Fruit fly (Drosophila melanogaster) whole organism, embryonic: ENCODE measurements around the gene Dlc90F.

Experiments used
- ATbp ChIP-seq: fragments of 200-800 bp; sonication (Bioruptor generic); optimal IDR thresholded peaks from 2 replicates; lab custom pipeline; 2017; ENCODE audit warnings: missing biosample characterization, mild to moderate bottlenecking, missing genetic modification characterization, missing genetic modification reagents
- B-H2 ChIP-seq: fragments of 200-800 bp; sonication (Bioruptor generic); optimal IDR thresholded peaks from 2 replicates; lab custom pipeline; 2018; ENCODE audit warnings: missing biosample characterization, mild to moderate bottlenecking, missing genetic modification characterization
- CG11093 ChIP-seq: fragments of 200-800 bp; sonication (Bioruptor generic); IDR thresholded peaks from 3 replicates; pipeline ENCODE4 v1.3.6; 2022; ENCODE audit warnings: missing biosample characterization, missing genetic modification characterization
- CG13624 ChIP-seq: fragments of 200-800 bp; sonication (Bioruptor generic); optimal IDR thresholded peaks from 2 replicates; lab custom pipeline; 2016; ENCODE audit warnings: missing biosample characterization, missing genetic modification characterization
- CG15011 ChIP-seq: fragments of 200-800 bp; sonication (Bioruptor generic); optimal IDR thresholded peaks from 3 replicates; lab custom pipeline; 2018; ENCODE audit warnings: missing biosample characterization, mild to moderate bottlenecking, missing genetic modification characterization
- CG15601 ChIP-seq: fragments of 200-800 bp; sonication (Bioruptor generic); optimal IDR thresholded peaks from 3 replicates; lab custom pipeline; 2019; ENCODE audit warnings: missing biosample characterization, mild to moderate bottlenecking, missing genetic modification characterization, moderate library complexity
- CG2120 ChIP-seq: fragments of 200-800 bp; sonication (Bioruptor generic); optimal IDR thresholded peaks from 3 replicates; lab custom pipeline; 2016; ENCODE audit warnings: missing biosample characterization, missing genetic modification characterization
- CG2202 ChIP-seq: fragments of 200-800 bp; sonication (Bioruptor generic); optimal IDR thresholded peaks from 2 replicates; lab custom pipeline; 2018; ENCODE audit warnings: missing biosample characterization, mild to moderate bottlenecking, missing genetic modification characterization
- CG2678 ChIP-seq: fragments of 200-800 bp; sonication (Bioruptor generic); optimal IDR thresholded peaks from 3 replicates; lab custom pipeline; 2019; ENCODE audit warnings: missing biosample characterization, mild to moderate bottlenecking, missing genetic modification characterization, moderate library complexity
- CG2875 ChIP-seq: fragments of 200-800 bp; sonication (Bioruptor generic); optimal IDR thresholded peaks from 2 replicates; lab custom pipeline; 2017; ENCODE audit warnings: missing biosample characterization, mild to moderate bottlenecking, missing genetic modification characterization, missing genetic modification reagents
- CG31441 ChIP-seq: fragments of 200-800 bp; sonication (Bioruptor generic); IDR thresholded peaks from 2 replicates; pipeline ENCODE4 v1.3.6; 2022; ENCODE audit warnings: missing biosample characterization, missing genetic modification characterization
- CG32532 ChIP-seq: fragments of 200-800 bp; sonication (Bioruptor generic); IDR thresholded peaks from 2 replicates; pipeline ENCODE4 v1.3.6; 2022; ENCODE audit warnings: missing biosample characterization, missing genetic modification characterization
- CG33213 ChIP-seq: fragments of 200-800 bp; sonication (Bioruptor generic); optimal IDR thresholded peaks from 3 replicates; lab custom pipeline; 2016; ENCODE audit warnings: missing biosample characterization, missing genetic modification characterization
- CG4730 ChIP-seq: fragments of 200-800 bp; sonication (Bioruptor generic); IDR thresholded peaks from 2 replicates; pipeline ENCODE4 v1.3.6; 2022; ENCODE audit warnings: missing biosample characterization, missing genetic modification characterization
- CG7839 ChIP-seq: fragments of 200-800 bp; sonication (Bioruptor generic); optimal IDR thresholded peaks from 3 replicates; lab custom pipeline; 2018; ENCODE audit warnings: missing biosample characterization, mild to moderate bottlenecking, missing genetic modification characterization, moderate library complexity
- CG8359 ChIP-seq: fragments of 200-800 bp; sonication (Bioruptor generic); optimal IDR thresholded peaks from 2 replicates; lab custom pipeline; 2017; ENCODE audit warnings: missing biosample characterization, mild to moderate bottlenecking, missing genetic modification characterization, borderline replicate concordance
- CG9437 ChIP-seq: fragments of 200-800 bp; sonication (Bioruptor generic); optimal IDR thresholded peaks from 2 replicates; lab custom pipeline; 2018; ENCODE audit warnings: missing biosample characterization, mild to moderate bottlenecking, missing genetic modification characterization
- CoRest ChIP-seq: fragments of 200-800 bp; sonication (Bioruptor generic); optimal IDR thresholded peaks from 3 replicates; lab custom pipeline; 2018; ENCODE audit warnings: missing biosample characterization, mild to moderate bottlenecking, missing genetic modification characterization, moderate library complexity
- Dad ChIP-seq: fragments of 200-800 bp; sonication (Bioruptor generic); optimal IDR thresholded peaks from 3 replicates; lab custom pipeline; 2016; ENCODE audit warnings: missing biosample characterization, missing genetic modification characterization
- Elba2 ChIP-seq: fragments of 200-800 bp; sonication (Bioruptor generic); optimal IDR thresholded peaks from 3 replicates; lab custom pipeline; 2016; ENCODE audit warnings: missing biosample characterization, missing genetic modification characterization
- GATAe ChIP-seq: fragments of 200-800 bp; sonication (Bioruptor generic); conservative IDR thresholded peaks from 2 replicates; pipeline ENCODE4 v1.3.6; 2022; ENCODE audit warnings: missing biosample characterization, missing genetic modification characterization
- HHEX ChIP-seq: fragments of 200-800 bp; sonication (Bioruptor generic); optimal IDR thresholded peaks from 3 replicates; lab custom pipeline; 2017; ENCODE audit warnings: missing biosample characterization, mild to moderate bottlenecking, missing genetic modification characterization, missing genetic modification reagents
- HLH4C ChIP-seq: fragments of 200-800 bp; sonication (Bioruptor generic); IDR thresholded peaks from 3 replicates; pipeline ENCODE4 v1.3.6; 2022; ENCODE audit warnings: missing biosample characterization, missing genetic modification characterization; ENCODE audit not compliant: partially characterized antibody
- HmgD ChIP-seq: fragments of 200-800 bp; sonication (Bioruptor generic); optimal IDR thresholded peaks from 3 replicates; lab custom pipeline; 2016; ENCODE audit warnings: missing biosample characterization, missing genetic modification characterization
- HmgZ ChIP-seq: fragments of 200-800 bp; sonication (Bioruptor generic); optimal IDR thresholded peaks from 2 replicates; lab custom pipeline; 2018; ENCODE audit warnings: missing biosample characterization, mild to moderate bottlenecking, missing genetic modification characterization
- Med ChIP-seq: fragments of 200-800 bp; sonication (Bioruptor generic); peaks from one replicate; lab custom pipeline; 2016; ENCODE audit warnings: missing biosample characterization, missing genetic modification characterization, mild to moderate bottlenecking, inconsistent platforms, moderate library complexity
- Poxn ChIP-seq: fragments of 200-800 bp; sonication (Bioruptor generic); IDR thresholded peaks from 2 replicates; pipeline ENCODE4 v1.3.6; 2022; ENCODE audit warnings: missing biosample characterization, missing genetic modification characterization
- Scr ChIP-seq: fragments of 200-800 bp; sonication (Bioruptor generic); IDR thresholded peaks from 2 replicates; pipeline ENCODE4 v1.3.6; 2022; ENCODE audit warnings: missing biosample characterization, missing genetic modification characterization; ENCODE audit not compliant: partially characterized antibody
- Side ChIP-seq: fragments of 200-800 bp; sonication (Bioruptor generic); optimal IDR thresholded peaks from 2 replicates; lab custom pipeline; 2016; ENCODE audit warnings: missing biosample characterization, missing genetic modification characterization
- Six4 ChIP-seq: fragments of 200-800 bp; sonication (Bioruptor generic); optimal IDR thresholded peaks from 2 replicates; lab custom pipeline; 2016; ENCODE audit warnings: missing biosample characterization, missing genetic modification characterization
- Stat92E ChIP-seq, 3 experiments: fragments of >200 bp in 2 of 3; fragments of 200-800 bp in 1 of 3; sonication (Bioruptor generic) in 1 of 3; optimal IDR thresholded peaks; 2 replicates each; lab custom pipeline; 2017 to 2019; ENCODE audit warnings: missing biosample characterization in 3 of 3, missing genetic modification characterization in 3 of 3, mild to moderate bottlenecking in 1 of 3, moderate library complexity in 1 of 3
- Trl ChIP-seq, 3 experiments: fragments of >200 bp in 2 of 3; fragments of 200-800 bp in 1 of 3; sonication (Bioruptor generic) in 1 of 3; optimal IDR thresholded peaks; 2 replicates in 1 of 3; 3 replicates in 2 of 3; lab custom pipeline; 2016 to 2017; ENCODE audit warnings: missing biosample characterization in 1 of 3, missing genetic modification characterization in 1 of 3
- bbx ChIP-seq: fragments of 200-800 bp; sonication (Bioruptor generic); IDR thresholded peaks from 2 replicates; pipeline ENCODE4 v1.3.6; 2022; ENCODE audit warnings: missing biosample characterization, missing genetic modification characterization; ENCODE audit not compliant: partially characterized antibody
- bowl ChIP-seq: fragments of 200-800 bp; sonication (Bioruptor generic); IDR thresholded peaks from 2 replicates; pipeline ENCODE4 v1.3.6; 2022; ENCODE audit warnings: missing biosample characterization, missing genetic modification characterization
- cad ChIP-seq: fragments of >200 bp; optimal IDR thresholded peaks from 2 replicates; lab custom pipeline; 2017; ENCODE audit warnings: missing biosample characterization, missing genetic modification characterization
- cg ChIP-seq: fragments of 200-800 bp; sonication (Bioruptor generic); optimal IDR thresholded peaks from 3 replicates; lab custom pipeline; 2019; ENCODE audit warnings: missing biosample characterization, mild to moderate bottlenecking, missing genetic modification characterization, moderate library complexity
- emc ChIP-seq: fragments of 200-800 bp; sonication (Bioruptor generic); optimal IDR thresholded peaks from 2 replicates; lab custom pipeline; 2016; ENCODE audit warnings: missing biosample characterization, missing genetic modification characterization
- fd102C ChIP-seq: fragments of 200-800 bp; sonication (Bioruptor generic); optimal IDR thresholded peaks from 2 replicates; lab custom pipeline; 2018; ENCODE audit warnings: missing biosample characterization, mild to moderate bottlenecking, missing genetic modification characterization, moderate library complexity
- gem ChIP-seq: fragments of 200-800 bp; sonication (Bioruptor generic); optimal IDR thresholded peaks from 2 replicates; lab custom pipeline; 2019; ENCODE audit warnings: missing biosample characterization, mild to moderate bottlenecking, missing genetic modification characterization, moderate library complexity
- insv ChIP-seq, 2 experiments: fragments of 200-800 bp; sonication (Bioruptor generic); optimal IDR thresholded peaks; 3 replicates each; lab custom pipeline; 2016 to 2018; ENCODE audit warnings: missing biosample characterization in 2 of 2, missing genetic modification characterization in 2 of 2
- sd ChIP-seq: fragments of 200-800 bp; sonication (Bioruptor generic); optimal IDR thresholded peaks from 3 replicates; lab custom pipeline; 2018; ENCODE audit warnings: missing biosample characterization, mild to moderate bottlenecking, missing genetic modification characterization, moderate library complexity
- sr ChIP-seq: fragments of 200-800 bp; sonication (Bioruptor generic); IDR thresholded peaks from 3 replicates; pipeline ENCODE4 v1.3.6; 2022; ENCODE audit warnings: missing biosample characterization, missing genetic modification characterization
- ssp ChIP-seq: fragments of 200-800 bp; sonication (Bioruptor generic); IDR thresholded peaks from 2 replicates; pipeline ENCODE4 v1.3.6; 2022; ENCODE audit warnings: missing biosample characterization, missing genetic modification characterization
- stwl ChIP-seq: fragments of 200-800 bp; sonication (Bioruptor generic); optimal IDR thresholded peaks from 3 replicates; lab custom pipeline; 2018; ENCODE audit warnings: missing biosample characterization, mild to moderate bottlenecking, missing genetic modification characterization, moderate library complexity
- tgo ChIP-seq: fragments of 200-800 bp; sonication (Bioruptor generic); IDR thresholded peaks from 3 replicates; pipeline ENCODE4 v1.3.6; 2022; ENCODE audit warnings: missing biosample characterization, missing genetic modification characterization
- tin ChIP-seq: fragments of 200-800 bp; sonication (Bioruptor generic); optimal IDR thresholded peaks from 3 replicates; lab custom pipeline; 2016; ENCODE audit warnings: missing biosample characterization, missing genetic modification characterization
- tll ChIP-seq, 2 experiments: fragments of 200-800 bp in 1 of 2; fragments of >200 bp in 1 of 2; sonication (Bioruptor generic) in 1 of 2; optimal IDR thresholded peaks; 2 replicates each; lab custom pipeline; 2017 to 2019; ENCODE audit warnings: missing biosample characterization in 2 of 2, missing genetic modification characterization in 2 of 2, mild to moderate bottlenecking in 1 of 2, moderate library complexity in 1 of 2
- trh ChIP-seq: fragments of 200-800 bp; sonication (Bioruptor generic); optimal IDR thresholded peaks from 2 replicates; lab custom pipeline; 2016; ENCODE audit warnings: missing biosample characterization, missing genetic modification characterization
- wor ChIP-seq: fragments of 200-800 bp; sonication (Bioruptor generic); IDR thresholded peaks from 2 replicates; pipeline ENCODE4 v1.3.6; 2022; ENCODE audit warnings: missing biosample characterization, missing genetic modification characterization

The Dlc90F gene

DNA sequence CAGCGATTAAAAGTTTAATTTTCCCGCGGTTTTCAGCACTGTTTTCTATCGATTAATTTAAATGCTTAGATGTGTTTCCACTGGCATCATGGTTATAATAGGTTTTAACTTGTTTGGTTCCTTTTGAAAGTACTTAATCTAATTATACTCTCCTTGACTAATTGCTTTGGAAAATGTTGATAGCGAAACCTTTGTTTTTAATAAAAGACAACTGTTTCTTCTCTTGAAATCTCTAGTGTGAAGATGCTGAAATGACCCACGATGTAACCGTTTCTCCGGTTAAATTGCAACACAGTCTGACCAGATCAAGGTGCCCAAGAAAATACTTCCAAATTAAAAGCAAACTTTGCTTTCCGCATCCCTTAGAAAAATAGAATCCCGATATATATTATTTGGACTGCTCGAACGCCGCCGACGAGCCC, at the start of gene Dlc90F (continued):
- no peak for TF ChIP-seq GATAe (GFP tag; lab: Robert Waterston, UW)
- no peak for TF ChIP-seq Stat92E (GFP tag; optimal IDR thresholded peaks at IDR 0.05; lab: Kevin White, UChicago)
- TF ChIP-seq tll (GFP tag; optimal IDR thresholded peaks at IDR 0.05; lab: Kevin White, UChicago): peak; percentile 7 to 56
- TF ChIP-seq Trl (optimal IDR thresholded peaks at IDR 0.05; lab: Kevin White, UChicago): no peak
- TF ChIP-seq Trl (GFP tag; optimal IDR thresholded peaks at IDR 0.05; lab: Kevin White, UChicago): peak; percentile 71
- peak; percentile 85 for TF ChIP-seq Side (GFP tag; lab: Kevin White, UChicago)
- TF ChIP-seq ATbp: peak; percentile 49
- peak; percentile 61 for TF ChIP-seq Elba2 (GFP tag; lab: Kevin White, UChicago)
- TF ChIP-seq bowl: no peak
- no peak for TF ChIP-seq Poxn (GFP tag; lab: Robert Waterston, UW)
- peak; percentile 94 for TF ChIP-seq ssp
- TF ChIP-seq fd102C (GFP tag; lab: Kevin White, UChicago): no peak
- peak; percentile 93 for TF ChIP-seq Med (GFP tag; lab: Kevin White, UChicago)
- no peak for TF ChIP-seq HLH4C (GFP tag; lab: Robert Waterston, UW)
- TF ChIP-seq CG13624 (GFP tag; lab: Kevin White, UChicago): peak; percentile 88
- peak; percentile 80 for TF ChIP-seq CG15601 (tag; lab: Kevin White, UChicago)
- TF ChIP-seq CG2875 (GFP tag; lab: Kevin White, UChicago): no peak
- no peak for TF ChIP-seq trh
- peak; percentile 18 for TF ChIP-seq CG2202
- peak; percentile 90 for TF ChIP-seq CoRest (tag; lab: Kevin White, UChicago)
- peak; percentile 50 for TF ChIP-seq CG9437
- TF ChIP-seq Six4 (GFP tag; lab: Kevin White, UChicago): peak; percentile 38
- TF ChIP-seq CG8359 (GFP tag; lab: Kevin White, UChicago): no peak
- TF ChIP-seq stwl (tag; lab: Kevin White, UChicago): peak; percentile 87
- TF ChIP-seq CG7839 (tag; lab: Kevin White, UChicago): peak; percentile 79
- TF ChIP-seq tgo (GFP tag; lab: Robert Waterston, UW): peak; percentile 85
- TF ChIP-seq HHEX (GFP tag; lab: Kevin White, UChicago): peak; percentile 62
- TF ChIP-seq CG11093 (GFP tag; lab: Robert Waterston, UW): peak; percentile 66; the same call in 2 of the 3 replicates
- peak; percentile 66 for TF ChIP-seq tin (GFP tag; lab: Kevin White, UChicago)
- TF ChIP-seq CG2678: peak; percentile 76
- TF ChIP-seq emc (GFP tag; lab: Kevin White, UChicago): peak; percentile 64

DNA sequence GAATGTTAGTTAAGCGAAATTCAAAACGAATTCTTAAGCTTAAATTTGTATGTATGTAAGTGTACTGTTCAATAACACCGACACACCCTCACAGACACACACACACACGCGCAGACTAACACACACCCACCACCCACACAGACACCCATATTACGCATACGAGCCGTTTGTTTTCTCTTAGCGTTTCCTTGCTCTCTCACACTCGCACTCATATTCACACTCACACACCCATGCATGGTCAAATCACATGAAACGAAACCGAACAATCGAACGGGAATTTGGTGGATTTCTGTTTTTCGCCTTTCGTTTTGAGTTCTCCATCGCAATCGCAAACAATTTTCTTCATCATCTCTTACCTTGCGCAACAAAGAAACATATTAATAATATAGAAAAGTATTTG, 49.8 kb upstream of the Dlc90F start:
- no peak for TF ChIP-seq CG4730
- TF ChIP-seq Scr: 0 out of 2 replicates have a peak, but pooled peaks have one; percentile 11
- TF ChIP-seq bbx (GFP tag; lab: Robert Waterston, UW): no peak
- no peak for TF ChIP-seq GATAe (GFP tag; lab: Robert Waterston, UW)
- peak; percentile 30 to 73 for TF ChIP-seq Trl (optimal IDR thresholded peaks at IDR 0.05; lab: Kevin White, UChicago)
- no peak for TF ChIP-seq Trl (GFP tag; optimal IDR thresholded peaks at IDR 0.05; lab: Kevin White, UChicago)
- no peak for TF ChIP-seq cad (GFP tag; lab: Kevin White, UChicago)
- TF ChIP-seq sd (tag; lab: Kevin White, UChicago): peak; percentile 26
- TF ChIP-seq CG31441: no peak
- peak; percentile 1 for TF ChIP-seq HmgZ (tag; lab: Kevin White, UChicago)
- no peak for TF ChIP-seq B-H2
- no peak for TF ChIP-seq gem (tag; lab: Kevin White, UChicago)
- no peak for TF ChIP-seq HLH4C (GFP tag; lab: Robert Waterston, UW)
- TF ChIP-seq fd102C (GFP tag; lab: Kevin White, UChicago): no peak
- peak; percentile 89 for TF ChIP-seq cg (GFP tag; lab: Kevin White, UChicago)
- no peak for TF ChIP-seq CG15011 (GFP tag; lab: Kevin White, UChicago)
- no peak for TF ChIP-seq HmgD (GFP tag; lab: Kevin White, UChicago)
- TF ChIP-seq sr (GFP tag; lab: Robert Waterston, UW): peak; percentile 38; the same call in 2 of the 3 replicates
- no peak for TF ChIP-seq CG2120 (GFP tag; lab: Kevin White, UChicago)
- TF ChIP-seq CG33213 (GFP tag; lab: Kevin White, UChicago): no peak
- no peak for TF ChIP-seq insv (GFP tag; optimal IDR thresholded peaks at IDR 0.05; lab: Kevin White, UChicago)
- TF ChIP-seq Dad (GFP tag; lab: Kevin White, UChicago): no peak
- TF ChIP-seq Med (GFP tag; lab: Kevin White, UChicago): peak; percentile 77
- peak; percentile 46; the same call in 1 of the 2 replicates for TF ChIP-seq CG32532 (GFP tag; lab: Robert Waterston, UW)
- TF ChIP-seq wor (GFP tag; lab: Robert Waterston, UW): no peak
